Fruit fly (Drosophila melanogaster) whole organism, embryonic: ENCODE measurements around the gene CG33306.

Experiments used
- CG13624 ChIP-seq: fragments of 200-800 bp; sonication (Bioruptor generic); optimal IDR thresholded peaks from 2 replicates; lab custom pipeline; 2016; ENCODE audit warnings: missing biosample characterization, missing genetic modification characterization
- CG32772 ChIP-seq: fragments of 200-800 bp; sonication (Bioruptor generic); IDR thresholded peaks from 2 replicates; pipeline ENCODE4 v1.3.6; 2022; ENCODE audit warnings: missing biosample characterization, missing genetic modification characterization
- bcd ChIP-seq: fragments of 200-800 bp; sonication (Bioruptor generic); optimal IDR thresholded peaks from 2 replicates; lab custom pipeline; 2017; ENCODE audit warnings: missing biosample characterization, mild to moderate bottlenecking, missing genetic modification characterization
- her ChIP-seq: fragments of 200-800 bp; sonication (Bioruptor generic); optimal IDR thresholded peaks from 2 replicates; lab custom pipeline; 2016; ENCODE audit warnings: missing biosample characterization, missing genetic modification characterization

dm6 chr2L:13878801-13879200 lies 35.3 kb upstream of the CG33306 start:
- TF ChIP-seq CG32772 (GFP tag; lab: Robert Waterston, UW) (no peak), CG13624 (GFP tag; lab: Kevin White, UChicago) (peak; percentile 33), her (GFP tag; lab: Kevin White, UChicago) (peak; percentile 43), bcd (no peak)
